Worm (Caenorhabditis elegans) whole organism, early embryonic: ENCODE data around the gene irg-6.

Experiments
- aly-1 ChIP-seq: sonication (generic microtip); optimal IDR thresholded peaks from 2 replicates; lab custom pipeline; 2016; ENCODE audit warnings: missing genetic modification characterization, missing compliant biosample characterization
- ama-1 ChIP-seq: fragments of 150-350 bp; optimal IDR thresholded peaks from 2 replicates; lab custom pipeline; 2014
- ceh-13 ChIP-seq: fragments of 200-800 bp; sonication (Bioruptor generic); optimal IDR thresholded peaks from 2 replicates; lab custom pipeline; 2018; ENCODE audit warnings: mild to moderate bottlenecking, missing genetic modification characterization, missing compliant biosample characterization
- ceh-36 ChIP-seq: sonication (generic microtip); optimal IDR thresholded peaks from 2 replicates; lab custom pipeline; 2016; ENCODE audit warnings: missing genetic modification characterization, inconsistent platforms, missing compliant biosample characterization
- ets-7 ChIP-seq: sonication (generic microtip); optimal IDR thresholded peaks from 2 replicates; lab custom pipeline; 2016; ENCODE audit warnings: missing genotype, missing genetic modification characterization, missing compliant biosample characterization
- flt-1 ChIP-seq: fragments of 200-800 bp; sonication (Bioruptor generic); IDR thresholded peaks from 2 replicates; pipeline ENCODE4 v1.3.6; 2022; ENCODE audit warnings: missing genetic modification characterization, missing compliant biosample characterization
- hmbx-1 ChIP-seq: sonication (generic microtip); optimal IDR thresholded peaks from 2 replicates; lab custom pipeline; 2016; ENCODE audit warnings: mild to moderate bottlenecking, missing genetic modification characterization, missing compliant biosample characterization
- hmg-4 ChIP-seq: fragments of 200-800 bp; sonication (Bioruptor generic); optimal IDR thresholded peaks from 2 replicates; lab custom pipeline; 2018; ENCODE audit warnings: mild to moderate bottlenecking, missing genetic modification characterization, missing compliant biosample characterization
- pes-1 ChIP-seq: fragments of 200-800 bp; sonication (Bioruptor generic); IDR thresholded peaks from 2 replicates; pipeline ENCODE4 v1.3.6; 2022; ENCODE audit warnings: missing genetic modification reagents, missing genetic modification characterization, missing compliant biosample characterization
- scrt-1 ChIP-seq: fragments of 200-800 bp; sonication (Bioruptor generic); IDR thresholded peaks from 2 replicates; pipeline ENCODE4 v1.3.6; 2022; ENCODE audit warnings: missing genetic modification characterization, missing compliant biosample characterization
- sea-1 ChIP-seq: fragments of 200-800 bp; sonication (Bioruptor generic); conservative IDR thresholded peaks from 2 replicates; pipeline ENCODE4 v1.3.6; 2022; ENCODE audit warnings: missing genetic modification characterization, missing compliant biosample characterization
- tbx-11 ChIP-seq: fragments of 200-800 bp; sonication (Bioruptor generic); IDR thresholded peaks from 2 replicates; pipeline ENCODE4 v1.3.6; 2022; ENCODE audit warnings: missing genetic modification characterization, missing compliant biosample characterization
- tra-4 ChIP-seq: sonication (generic microtip); optimal IDR thresholded peaks from 2 replicates; lab custom pipeline; 2017; ENCODE audit warnings: missing genetic modification characterization, missing compliant biosample characterization

DNA sequence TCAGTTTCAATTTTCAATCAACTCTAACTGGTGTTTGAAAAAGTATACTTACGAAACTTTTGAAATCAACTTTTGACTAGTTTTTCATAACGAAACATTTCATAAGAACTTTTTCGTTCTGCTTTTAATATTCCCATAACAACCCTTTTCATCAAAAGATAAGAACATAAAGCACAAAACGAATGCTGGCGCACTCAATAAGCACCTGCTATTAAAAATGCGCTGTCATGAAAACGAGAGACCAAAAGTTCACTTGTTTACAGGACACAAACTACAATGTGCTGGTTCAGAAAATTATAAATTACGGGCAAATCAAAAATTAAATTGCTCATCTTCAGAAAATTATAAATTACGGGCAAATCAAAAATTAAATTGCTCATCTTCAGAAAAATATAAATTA is 23.7 kb downstream of the irg-6 start:
- TF ChIP-seq tra-4 (no peak), hmbx-1 (tag; lab: Kevin White, UChicago) (no peak), ets-7 (tag; lab: Kevin White, UChicago) (no peak), pes-1 (GFP tag; lab: Robert Waterston, UW) (no peak), tbx-11 (GFP tag; lab: Robert Waterston, UW) (no peak), ama-1 (lab: Kevin White, UChicago) (no peak), scrt-1 (GFP tag; lab: Robert Waterston, UW) (no peak), ceh-36 (tag; lab: Kevin White, UChicago) (no peak), ceh-13 (GFP tag; lab: Kevin White, UChicago) (no peak), aly-1 (tag; lab: Kevin White, UChicago) (no peak), sea-1 (GFP tag; lab: Robert Waterston, UW) (no peak), flt-1 (GFP tag; lab: Robert Waterston, UW) (no peak), hmg-4 (no peak)
